Fruit fly (Drosophila melanogaster): ENCODE data around the gene CG8907.

- TF ChIP-seq h (GFP tag; optimal IDR thresholded peaks at IDR 0.05) (no peak), psq (GFP tag; optimal IDR thresholded peaks at IDR 0.05) (no peak), CrebA (GFP tag; optimal IDR thresholded peaks at IDR 0.05; ENCODE audit: borderline replicate concordance) (no peak), foxo (GFP tag; optimal IDR thresholded peaks at IDR 0.05) (no peak), pan (optimal IDR thresholded peaks at IDR 0.05) (no peak), CG9705 (GFP tag; optimal IDR thresholded peaks at IDR 0.05) (no peak)
Observed at dm6 chr3R:16980958-16981623, 27.0 kb upstream of the CG8907 start.
